Worm (Caenorhabditis elegans): ENCODE measurements around the gene B0524.6.

The B0524.6 gene

ce11 chrIII:1937879-1938438 is 32.5 kb upstream of the B0524.6 start:
- TF ChIP-seq fkh-8 (tag; optimal IDR thresholded peaks at IDR 0.05): no peak
- peak; percentile 17 for TF ChIP-seq nhr-85 (tag)
- TF ChIP-seq ces-1 (GFP tag; optimal IDR thresholded peaks at IDR 0.05): no peak
- peak; percentile 34 to 59 for TF ChIP-seq lsy-2 (tag; optimal IDR thresholded peaks at IDR 0.05)
- TF ChIP-seq egl-13 (tag; optimal IDR thresholded peaks at IDR 0.05): no peak
- no peak for TF ChIP-seq efl-1 (optimal IDR thresholded peaks at IDR 0.05)
- TF ChIP-seq efl-1 (GFP tag; optimal IDR thresholded peaks at IDR 0.05 in 1 of 2): peak in 1 of 2 experiments; percentile 92
- peak; percentile 70 for TF ChIP-seq lin-13 (GFP tag; optimal IDR thresholded peaks at IDR 0.05)
- no peak for TF ChIP-seq sup-37 (GFP tag; optimal IDR thresholded peaks at IDR 0.05)
- TF ChIP-seq lin-15B (tag; optimal IDR thresholded peaks at IDR 0.05): no peak
- no peak for TF ChIP-seq hpl-2 (GFP tag; optimal IDR thresholded peaks at IDR 0.05)
- no peak for TF ChIP-seq alr-1 (tag; optimal IDR thresholded peaks at IDR 0.05; ENCODE audit: borderline replicate concordance)
- TF ChIP-seq unc-30 (tag; optimal IDR thresholded peaks at IDR 0.05): no peak

- TF ChIP-seq isw-1 (GFP tag; IDR thresholded peaks at IDR 0.05) (no peak), hpl-2 (GFP tag; optimal IDR thresholded peaks at IDR 0.05) (no peak), C34B4.2 (tag; optimal IDR thresholded peaks at IDR 0.05) (no peak), mef-2 (tag; optimal IDR thresholded peaks at IDR 0.05) (no peak), C16A3.4 (tag; optimal IDR thresholded peaks at IDR 0.05) (no peak), snu-23 (GFP tag; optimal IDR thresholded peaks at IDR 0.05) (no peak), ets-5 (GFP tag; IDR thresholded peaks at IDR 0.05) (no peak), nhr-76 (tag; optimal IDR thresholded peaks at IDR 0.05) (no peak), unc-130 (tag; optimal IDR thresholded peaks at IDR 0.05) (no peak), sptf-1 (tag; optimal IDR thresholded peaks at IDR 0.05) (no peak), nhr-90 (tag; optimal IDR thresholded peaks at IDR 0.05; ENCODE audit: poor library complexity) (no peak), efl-1 (optimal IDR thresholded peaks at IDR 0.05) (no peak), efl-1 (GFP tag; optimal IDR thresholded peaks at IDR 0.05 in 1 of 2) (no peak), mab-9 (GFP tag; IDR thresholded peaks at IDR 0.05) (no peak), mdl-1 (tag; optimal IDR thresholded peaks at IDR 0.05) (no peak), nhr-85 (tag) (no peak), C04F5.9 (tag; optimal IDR thresholded peaks at IDR 0.05) (no peak), nhr-28 (tag; optimal IDR thresholded peaks at IDR 0.05) (no peak), ceh-90 (tag; optimal IDR thresholded peaks at IDR 0.05) (no peak)
These were observed 28.7 kb upstream of the B0524.6 start for ce11 chrIII:1934141-1934540.

DNA sequence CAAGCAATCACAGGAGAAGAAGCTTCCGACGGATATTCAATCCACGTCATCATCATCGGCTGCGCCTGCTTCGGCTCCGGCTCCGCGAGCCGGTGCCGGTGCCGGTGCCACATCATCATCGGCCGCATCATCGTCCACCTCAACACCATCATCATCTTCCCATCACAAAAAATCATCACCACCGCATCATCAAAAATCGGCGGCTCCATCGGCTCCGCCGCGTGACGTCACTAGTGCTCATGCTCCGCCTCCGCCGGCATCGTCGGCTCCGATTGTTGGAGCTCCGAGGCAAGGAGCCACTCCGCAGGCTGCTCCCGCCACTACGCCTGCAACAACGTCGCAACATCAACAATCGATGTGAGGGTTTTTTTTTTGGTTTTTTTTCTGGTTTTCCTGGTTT is 26.6 kb upstream of the B0524.6 start:
- TF ChIP-seq C16A3.4 (tag; optimal IDR thresholded peaks at IDR 0.05) (no peak), fkh-4 (tag; optimal IDR thresholded peaks at IDR 0.05; ENCODE audit: borderline replicate concordance) (no peak), mdl-1 (tag; optimal IDR thresholded peaks at IDR 0.05) (no peak), nhr-85 (tag) (no peak), efl-3 (GFP tag; optimal IDR thresholded peaks at IDR 0.05) (no peak), sptf-1 (tag; optimal IDR thresholded peaks at IDR 0.05) (no peak), nhr-12 (tag; optimal IDR thresholded peaks at IDR 0.05) (no peak), nhr-20 (tag; optimal IDR thresholded peaks at IDR 0.05) (no peak), nhr-77 (tag; optimal IDR thresholded peaks at IDR 0.05) (no peak), pag-3 (tag; optimal IDR thresholded peaks at IDR 0.05; ENCODE audit: borderline replicate concordance, insufficient read depth) (no peak), ztf-4 (tag; optimal IDR thresholded peaks at IDR 0.05) (no peak), lin-35 (GFP tag; optimal IDR thresholded peaks at IDR 0.05) (no peak), xbp-1 (tag; optimal IDR thresholded peaks at IDR 0.05) (no peak), hlh-4 (tag; optimal IDR thresholded peaks at IDR 0.05) (no peak), ceh-90 (tag; optimal IDR thresholded peaks at IDR 0.05) (no peak), hpl-2 (GFP tag; optimal IDR thresholded peaks at IDR 0.05) (no peak), zip-4 (GFP tag; optimal IDR thresholded peaks at IDR 0.05) (no peak), aha-1 (tag; optimal IDR thresholded peaks at IDR 0.05) (no peak), fkh-10 (GFP tag; optimal IDR thresholded peaks at IDR 0.05) (no peak)

Measured in whole organism, L1 larva.